Fruit fly (Drosophila melanogaster): ENCODE results near the gene mgr.

The mgr gene

dm6 chr3R:11452041-11452440, 42.4 kb upstream of the mgr start:
- TF ChIP-seq CG4496 (GFP tag; IDR thresholded peaks at IDR 0.05) (peak; percentile 71), CG12605 (GFP tag; IDR thresholded peaks at IDR 0.05) (no peak), rn (GFP tag; IDR thresholded peaks at IDR 0.05) (no peak), CG8301 (tag; optimal IDR thresholded peaks at IDR 0.05) (no peak), fd96Ca (GFP tag; IDR thresholded peaks at IDR 0.05) (no peak), CG13204 (GFP tag; optimal IDR thresholded peaks at IDR 0.05) (no peak), Snoo (tag; optimal IDR thresholded peaks at IDR 0.05) (no peak), Pif1B (GFP tag; optimal IDR thresholded peaks at IDR 0.05) (no peak), CG34367 (tag; optimal IDR thresholded peaks at IDR 0.05) (no peak)

- TF ChIP-seq Snoo (tag; optimal IDR thresholded peaks at IDR 0.05): no peak
- no peak for TF ChIP-seq gl (tag; optimal IDR thresholded peaks at IDR 0.05)
- TF ChIP-seq CG17806 (tag; optimal IDR thresholded peaks at IDR 0.05): no peak
- TF ChIP-seq CG8301 (tag; optimal IDR thresholded peaks at IDR 0.05): no peak
- no peak for TF ChIP-seq CG12605 (GFP tag; IDR thresholded peaks at IDR 0.05)
- TF ChIP-seq Pif1A (GFP tag; optimal IDR thresholded peaks at IDR 0.05): no peak
- TF ChIP-seq CG9948 (tag; optimal IDR thresholded peaks at IDR 0.05): no peak
- no peak for TF ChIP-seq Pif1B (GFP tag; optimal IDR thresholded peaks at IDR 0.05)
- no peak for TF ChIP-seq CG34367 (tag; optimal IDR thresholded peaks at IDR 0.05)
- no peak for TF ChIP-seq CG14655 (GFP tag; optimal IDR thresholded peaks at IDR 0.05)
- no peak for TF ChIP-seq Ets98B (GFP tag; IDR thresholded peaks at IDR 0.05)
- no peak for TF ChIP-seq CG10348 (GFP tag; IDR thresholded peaks at IDR 0.05)
- TF ChIP-seq fd96Ca (GFP tag; IDR thresholded peaks at IDR 0.05): no peak
- TF ChIP-seq CG15710 (tag; optimal IDR thresholded peaks at IDR 0.05): no peak
- no peak for TF ChIP-seq CG8159 (tag; optimal IDR thresholded peaks at IDR 0.05)
- TF ChIP-seq D1 (tag; optimal IDR thresholded peaks at IDR 0.05): no peak
- no peak for TF ChIP-seq EcR (GFP tag; optimal IDR thresholded peaks at IDR 0.05)
- TF ChIP-seq CG32121 (GFP tag; IDR thresholded peaks at IDR 0.05): no peak
Measured at dm6 chr3R:11451207-11451841, 41.6 kb upstream of the mgr start, which contains the start of gene sals. Gene sals (minus strand): TSS chr3R:11451791.

- no peak for TF ChIP-seq Pif1B (GFP tag; optimal IDR thresholded peaks at IDR 0.05)
- no peak for TF ChIP-seq CG8301 (tag; optimal IDR thresholded peaks at IDR 0.05)
- peak; percentile 13 for TF ChIP-seq gl (tag; optimal IDR thresholded peaks at IDR 0.05)
- 0 out of 2 replicates have a peak, but pooled peaks have one; percentile 14 for TF ChIP-seq CG12605 (GFP tag; IDR thresholded peaks at IDR 0.05)
- peak; percentile 6 for TF ChIP-seq Snoo (tag; optimal IDR thresholded peaks at IDR 0.05)
Measured at dm6 chr3R:11449688-11450087, 40.0 kb upstream of the mgr start.

dm6 chr3R:11441038-11441437, 31.4 kb upstream of the mgr start:
- TF ChIP-seq CG4496 (GFP tag; IDR thresholded peaks at IDR 0.05): no peak
- TF ChIP-seq Pif1A (GFP tag; optimal IDR thresholded peaks at IDR 0.05): no peak
- no peak for TF ChIP-seq CG13204 (GFP tag; optimal IDR thresholded peaks at IDR 0.05)
- TF ChIP-seq CG8301 (tag; optimal IDR thresholded peaks at IDR 0.05): no peak
- TF ChIP-seq CG8159 (tag; optimal IDR thresholded peaks at IDR 0.05): no peak
- no peak for TF ChIP-seq CG9948 (tag; optimal IDR thresholded peaks at IDR 0.05)
- no peak for TF ChIP-seq Pif1B (GFP tag; optimal IDR thresholded peaks at IDR 0.05)
- TF ChIP-seq CG14655 (GFP tag; optimal IDR thresholded peaks at IDR 0.05): no peak
- no peak for TF ChIP-seq CG32121 (GFP tag; IDR thresholded peaks at IDR 0.05)
- no peak for TF ChIP-seq CG17806 (tag; optimal IDR thresholded peaks at IDR 0.05)
- TF ChIP-seq CG12605 (GFP tag; IDR thresholded peaks at IDR 0.05): no peak

- TF ChIP-seq CG10348 (GFP tag; IDR thresholded peaks at IDR 0.05): no peak
- TF ChIP-seq CG34367 (tag; optimal IDR thresholded peaks at IDR 0.05): no peak
- no peak for TF ChIP-seq CG12605 (GFP tag; IDR thresholded peaks at IDR 0.05)
- no peak for TF ChIP-seq CG17806 (tag; optimal IDR thresholded peaks at IDR 0.05)
- TF ChIP-seq CG32121 (GFP tag; IDR thresholded peaks at IDR 0.05): no peak
- TF ChIP-seq Pif1A (GFP tag; optimal IDR thresholded peaks at IDR 0.05): no peak
- no peak for TF ChIP-seq CG9948 (tag; optimal IDR thresholded peaks at IDR 0.05)
- no peak for TF ChIP-seq gl (tag; optimal IDR thresholded peaks at IDR 0.05)
- TF ChIP-seq CG4496 (GFP tag; IDR thresholded peaks at IDR 0.05): no peak
- TF ChIP-seq rn (GFP tag; IDR thresholded peaks at IDR 0.05): no peak
- no peak for TF ChIP-seq CG8301 (tag; optimal IDR thresholded peaks at IDR 0.05)
- no peak for TF ChIP-seq CG15710 (tag; optimal IDR thresholded peaks at IDR 0.05)
Measured at dm6 chr3R:11437528-11437927, 27.9 kb upstream of the mgr start, which contains the start of gene CG17230. Gene CG17230 (plus strand): TSS chr3R:11437785.

dm6 chr3R:11435537-11436234, 26.0 kb upstream of the mgr start, which contains the start of the genes Exd2 and CG5281:
Gene Exd2 (minus strand): TSS chr3R:11435703.
Gene CG5281 (plus strand): TSS chr3R:11435850.
- TF ChIP-seq CG4496 (GFP tag; IDR thresholded peaks at IDR 0.05): no peak
- TF ChIP-seq CG13204 (GFP tag; optimal IDR thresholded peaks at IDR 0.05): no peak
- no peak for TF ChIP-seq Snoo (tag; optimal IDR thresholded peaks at IDR 0.05)
- TF ChIP-seq Pif1A (GFP tag; optimal IDR thresholded peaks at IDR 0.05): no peak
- TF ChIP-seq CG9948 (tag; optimal IDR thresholded peaks at IDR 0.05): peak; percentile 6
- 0 out of 3 replicates have a peak, but pooled peaks have one; percentile 10 for TF ChIP-seq fd96Ca (GFP tag; IDR thresholded peaks at IDR 0.05)
- TF ChIP-seq CG8159 (tag; optimal IDR thresholded peaks at IDR 0.05): peak; percentile 14
- TF ChIP-seq CG15710 (tag; optimal IDR thresholded peaks at IDR 0.05): peak; percentile 5
- no peak for TF ChIP-seq CG17806 (tag; optimal IDR thresholded peaks at IDR 0.05)
- TF ChIP-seq EcR (GFP tag; optimal IDR thresholded peaks at IDR 0.05): peak; percentile 80
- TF ChIP-seq D1 (tag; optimal IDR thresholded peaks at IDR 0.05): no peak

All from whole organism, pupa.